Worm (Caenorhabditis elegans) whole organism, L3 larva: ENCODE results near the gene srsx-34.

Experiments used
- R02D3.7 ChIP-seq: fragments of 150-350 bp; optimal IDR thresholded peaks from 2 replicates; lab custom pipeline; 2014; ENCODE audit warnings: missing biosample characterization, missing genetic modification characterization
- ZK546.5 ChIP-seq: sonication (generic microtip); optimal IDR thresholded peaks from 2 replicates; lab custom pipeline; 2017; ENCODE audit warnings: missing biosample characterization, missing genetic modification characterization
- aly-2 ChIP-seq: fragments of 150-350 bp; optimal IDR thresholded peaks from 2 replicates; lab custom pipeline; 2014; ENCODE audit warnings: missing biosample characterization, missing genetic modification characterization
- ceh-16 ChIP-seq: sonication (generic microtip); optimal IDR thresholded peaks from 2 replicates; lab custom pipeline; 2017; ENCODE audit warnings: missing biosample characterization, missing genetic modification characterization
- ceh-28 ChIP-seq: fragments of 150-350 bp; optimal IDR thresholded peaks from 2 replicates; lab custom pipeline; 2014; ENCODE audit warnings: missing biosample characterization, missing genetic modification reagents, missing genetic modification characterization
- ceh-82 ChIP-seq: fragments of 150-350 bp; optimal IDR thresholded peaks from 2 replicates; lab custom pipeline; 2014; ENCODE audit warnings: missing biosample characterization, missing genetic modification characterization
- ceh-9 ChIP-seq: sonication (generic microtip); optimal IDR thresholded peaks from 2 replicates; lab custom pipeline; 2018; ENCODE audit warnings: missing biosample characterization, missing genetic modification characterization
- daf-12 ChIP-seq: fragments of 150-350 bp; optimal IDR thresholded peaks from 2 replicates; lab custom pipeline; 2014; ENCODE audit warnings: missing biosample characterization, missing genetic modification reagents, missing genetic modification characterization
- egl-27 ChIP-seq: sonication (generic microtip); optimal IDR thresholded peaks from 4 replicates; lab custom pipeline; 2017; ENCODE audit warnings: missing biosample characterization, missing genetic modification reagents, missing genetic modification characterization
- egl-5 ChIP-seq: fragments of 150-350 bp; optimal IDR thresholded peaks from 2 replicates; lab custom pipeline; 2017; ENCODE audit warnings: missing biosample characterization, missing genetic modification reagents, missing genetic modification characterization, inconsistent platforms
- elt-1 ChIP-seq: fragments of 150-350 bp; optimal IDR thresholded peaks from 2 replicates; lab custom pipeline; 2014; ENCODE audit warnings: missing biosample characterization, missing genetic modification characterization
- elt-2 ChIP-seq: sonication (generic microtip); optimal IDR thresholded peaks from 2 replicates; lab custom pipeline; 2016; ENCODE audit warnings: missing genetic modification reagents, mild to moderate bottlenecking, missing genetic modification characterization, missing compliant biosample characterization
- elt-3 ChIP-seq, 3 experiments: fragments of 150-350 bp in 1 of 3; sonication (generic microtip) in 2 of 3; optimal IDR thresholded peaks; 2 replicates in 2 of 3; 4 replicates in 1 of 3; lab custom pipeline; 2014 to 2017; ENCODE audit warnings: missing biosample characterization in 3 of 3, missing genetic modification characterization in 3 of 3
- fkh-10 ChIP-seq: sonication (generic microtip); optimal IDR thresholded peaks from 2 replicates; lab custom pipeline; 2017; ENCODE audit warnings: missing biosample characterization, missing genetic modification reagents, missing genetic modification characterization
- fkh-2 ChIP-seq: fragments of 150-350 bp; optimal IDR thresholded peaks from 2 replicates; lab custom pipeline; 2014; ENCODE audit warnings: missing biosample characterization, missing genetic modification reagents, missing genetic modification characterization
- fos-1 ChIP-seq: fragments of 150-350 bp; optimal IDR thresholded peaks from 2 replicates; lab custom pipeline; 2014; ENCODE audit warnings: missing biosample characterization, missing genetic modification characterization
- jun-1 ChIP-seq: fragments of 150-350 bp; optimal IDR thresholded peaks from 2 replicates; lab custom pipeline; 2014; ENCODE audit warnings: missing biosample characterization, missing genetic modification reagents, missing genetic modification characterization
- lin-15B ChIP-seq: fragments of 150-350 bp; optimal IDR thresholded peaks from 2 replicates; lab custom pipeline; 2014; ENCODE audit warnings: missing biosample characterization, missing genetic modification characterization
- lin-39 ChIP-seq: fragments of 150-350 bp; optimal IDR thresholded peaks from 2 replicates; lab custom pipeline; 2018; ENCODE audit warnings: missing biosample characterization, missing genetic modification reagents, missing genetic modification characterization
- lsy-12 ChIP-seq: sonication (generic microtip); optimal IDR thresholded peaks from 2 replicates; lab custom pipeline; 2016; ENCODE audit warnings: mild to moderate bottlenecking, missing genetic modification characterization, missing compliant biosample characterization
- nhr-11 ChIP-seq: fragments of 150-350 bp; optimal IDR thresholded peaks from 2 replicates; lab custom pipeline; 2014; ENCODE audit warnings: missing biosample characterization, missing genetic modification characterization
- nhr-12 ChIP-seq: fragments of 150-350 bp; optimal IDR thresholded peaks from 2 replicates; lab custom pipeline; 2014; ENCODE audit warnings: missing biosample characterization, missing genetic modification characterization
- nhr-23 ChIP-seq: fragments of 150-350 bp; optimal IDR thresholded peaks from 2 replicates; lab custom pipeline; 2014; ENCODE audit warnings: missing biosample characterization, missing genetic modification reagents, missing genetic modification characterization
- nhr-237 ChIP-seq: fragments of 150-350 bp; optimal IDR thresholded peaks from 2 replicates; lab custom pipeline; 2014; ENCODE audit warnings: missing biosample characterization, missing genetic modification characterization
- nhr-25 ChIP-seq: sonication (generic microtip); optimal IDR thresholded peaks from 2 replicates; lab custom pipeline; 2017; ENCODE audit warnings: missing biosample characterization, missing genetic modification characterization
- nhr-28 ChIP-seq: fragments of 150-350 bp; optimal IDR thresholded peaks from 2 replicates; lab custom pipeline; 2014; ENCODE audit warnings: missing biosample characterization, missing genetic modification characterization
- nhr-43 ChIP-seq: sonication (generic microtip); optimal IDR thresholded peaks from 2 replicates; lab custom pipeline; 2016; ENCODE audit warnings: mild to moderate bottlenecking, missing genetic modification characterization, missing compliant biosample characterization; ENCODE audit not compliant: poor library complexity, severe bottlenecking
- nhr-67 ChIP-seq: fragments of 150-350 bp; optimal IDR thresholded peaks from 2 replicates; lab custom pipeline; 2014; ENCODE audit warnings: missing biosample characterization, missing genetic modification characterization
- nhr-77 ChIP-seq: fragments of 150-350 bp; optimal IDR thresholded peaks from 2 replicates; lab custom pipeline; 2014; ENCODE audit warnings: missing biosample characterization, missing genetic modification characterization
- pha-4 ChIP-seq: fragments of 150-350 bp; optimal IDR thresholded peaks from 2 replicates; lab custom pipeline; 2014; ENCODE audit warnings: missing biosample characterization, missing genetic modification reagents, missing genetic modification characterization
- pqm-1 ChIP-seq: fragments of 150-350 bp; optimal IDR thresholded peaks from 2 replicates; lab custom pipeline; 2017; ENCODE audit warnings: missing biosample characterization, missing genetic modification characterization, inconsistent platforms
- sea-2 ChIP-seq: fragments of 150-350 bp; sonication (generic microtip); optimal IDR thresholded peaks from 4 replicates; lab custom pipeline; 2014; ENCODE audit warnings: missing biosample characterization, missing genetic modification reagents, missing genetic modification characterization
- skn-1 ChIP-seq: fragments of 150-350 bp; optimal IDR thresholded peaks from 2 replicates; lab custom pipeline; 2014; ENCODE audit warnings: missing biosample characterization, missing genetic modification characterization
- snpc-4 ChIP-seq: fragments of 150-350 bp; optimal IDR thresholded peaks from 2 replicates; lab custom pipeline; 2014; ENCODE audit warnings: missing biosample characterization, missing genetic modification characterization
- tbx-2 ChIP-seq: sonication (generic microtip); optimal IDR thresholded peaks from 2 replicates; lab custom pipeline; 2016; ENCODE audit warnings: mild to moderate bottlenecking, missing genetic modification characterization, missing compliant biosample characterization
- unc-39 ChIP-seq: sonication (generic microtip); optimal IDR thresholded peaks from 4 replicates; lab custom pipeline; 2017; ENCODE audit warnings: missing biosample characterization, missing genetic modification characterization
- unc-62 ChIP-seq: fragments of 150-350 bp; sonication (generic microtip); optimal IDR thresholded peaks from 4 replicates; lab custom pipeline; 2014; ENCODE audit warnings: missing biosample characterization, missing genetic modification reagents, missing genetic modification characterization
- zag-1 ChIP-seq: fragments of 150-350 bp; optimal IDR thresholded peaks from 2 replicates; lab custom pipeline; 2014; ENCODE audit warnings: missing biosample characterization, missing genetic modification characterization
- ztf-4 ChIP-seq: fragments of 150-350 bp; optimal IDR thresholded peaks from 2 replicates; lab custom pipeline; 2014; ENCODE audit warnings: missing biosample characterization, missing genetic modification characterization

srsx-34 gene

ce11 chrV:9001175-9001574 is 34.6 kb upstream of the srsx-34 start, which contains the start of gene F59E11.2:
F59E11.2 (plus strand) TSS chrV:9001475.
- TF ChIP-seq ztf-4: no peak
- TF ChIP-seq jun-1: no peak
- TF ChIP-seq R02D3.7 (tag; lab: Kevin White, UChicago): no peak
- TF ChIP-seq nhr-28 (tag; lab: Kevin White, UChicago): no peak
- TF ChIP-seq nhr-67: no peak
- no peak for TF ChIP-seq ceh-9
- no peak for TF ChIP-seq egl-27 (tag; lab: Kevin White, UChicago)
- no peak for TF ChIP-seq ZK546.5 (tag; lab: Kevin White, UChicago)
- no peak for TF ChIP-seq lin-39 (tag; lab: Kevin White, UChicago)
- TF ChIP-seq egl-5 (tag; lab: Kevin White, UChicago): no peak
- TF ChIP-seq nhr-237: no peak
- no peak for TF ChIP-seq skn-1 (tag; lab: Kevin White, UChicago)
- no peak for TF ChIP-seq elt-2 (tag; lab: Kevin White, UChicago)
- no peak for TF ChIP-seq ceh-28 (tag; lab: Kevin White, UChicago)

ce11 chrV:9003291-9003690 is 32.5 kb upstream of the srsx-34 start, which contains the start of gene srx-1:
srx-1 (plus strand) TSS chrV:9003672.
- TF ChIP-seq fkh-2 (tag; lab: Kevin White, UChicago): no peak
- no peak for TF ChIP-seq daf-12 (tag; lab: Kevin White, UChicago)
- no peak for TF ChIP-seq elt-3 (tag; optimal IDR thresholded peaks at IDR 0.05; lab: Kevin White, UChicago)
- no peak for TF ChIP-seq ceh-28 (tag; lab: Kevin White, UChicago)
- TF ChIP-seq elt-1 (tag; lab: Kevin White, UChicago): no peak
- TF ChIP-seq pqm-1: no peak
- no peak for TF ChIP-seq ceh-16 (tag; lab: Kevin White, UChicago)
- TF ChIP-seq nhr-23 (tag; lab: Kevin White, UChicago): no peak
- TF ChIP-seq ztf-4: no peak
- TF ChIP-seq pha-4: no peak
- no peak for TF ChIP-seq sea-2 (GFP tag; lab: Kevin White, UChicago)
- TF ChIP-seq aly-2 (tag; lab: Kevin White, UChicago): no peak
- TF ChIP-seq ZK546.5 (tag; lab: Kevin White, UChicago): no peak
- no peak for TF ChIP-seq nhr-43
- no peak for TF ChIP-seq zag-1 (tag; lab: Kevin White, UChicago)
- no peak for TF ChIP-seq unc-62
- TF ChIP-seq nhr-237: no peak
- no peak for TF ChIP-seq snpc-4
- no peak for TF ChIP-seq nhr-67
- TF ChIP-seq, all 47 proteins: peak for 0

ce11 chrV:9005243-9005642 is 30.5 kb upstream of the srsx-34 start, which contains the start of gene srx-3:
srx-3 (plus strand) TSS chrV:9005543.
- TF ChIP-seq nhr-11 (tag; lab: Kevin White, UChicago) (no peak), pqm-1 (no peak), fos-1 (no peak), elt-2 (tag; lab: Kevin White, UChicago) (no peak), nhr-12 (tag; lab: Kevin White, UChicago) (no peak), tbx-2 (tag; lab: Kevin White, UChicago) (no peak), egl-5 (tag; lab: Kevin White, UChicago) (no peak)

ce11 chrV:9009175-9009574 is 26.6 kb upstream of the srsx-34 start, which contains the start of gene srx-2:
srx-2 (plus strand) TSS chrV:9009475.
- TF ChIP-seq ZK546.5 (tag; lab: Kevin White, UChicago) (no peak), daf-12 (tag; lab: Kevin White, UChicago) (no peak), ceh-82 (tag; lab: Kevin White, UChicago) (no peak), nhr-11 (tag; lab: Kevin White, UChicago) (no peak), pha-4 (no peak), lsy-12 (no peak), lin-39 (tag; lab: Kevin White, UChicago) (no peak), fkh-10 (GFP tag; lab: Kevin White, UChicago) (no peak), nhr-67 (no peak), lin-15B (no peak), unc-39 (tag; lab: Kevin White, UChicago) (no peak), fos-1 (no peak), nhr-25 (tag; lab: Kevin White, UChicago) (no peak), fkh-2 (tag; lab: Kevin White, UChicago) (no peak), nhr-77 (tag; lab: Kevin White, UChicago) (no peak)
